Fruit fly (Drosophila melanogaster): ENCODE measurements around the gene CG6696.

CG6696 gene

DNA sequence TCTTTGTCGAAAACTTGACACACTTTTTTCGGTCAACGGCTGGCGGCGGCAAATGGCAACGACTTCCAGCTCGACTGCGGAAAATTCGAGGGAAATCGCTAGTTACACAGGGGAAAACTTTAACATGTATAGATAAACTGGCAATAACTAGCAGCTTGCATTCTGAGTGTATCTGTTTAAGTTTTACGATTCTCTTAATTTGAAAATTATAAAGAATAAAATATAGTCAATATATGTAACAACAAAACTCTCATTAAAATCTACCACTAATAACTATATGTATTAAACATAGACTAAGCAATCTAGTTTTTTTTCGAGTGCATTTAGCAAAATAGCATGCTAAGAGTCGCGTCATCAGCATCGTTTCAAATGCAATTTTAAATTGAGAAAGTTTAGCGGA is 1.4 kb upstream of the CG6696 start (continued):
- no peak for TF ChIP-seq chn (GFP tag; optimal IDR thresholded peaks at IDR 0.05)
- TF ChIP-seq dimm (GFP tag; IDR thresholded peaks at IDR 0.05) = no peak
- no peak for TF ChIP-seq otp (GFP tag; IDR thresholded peaks at IDR 0.05)
- no peak for TF ChIP-seq mld (GFP tag; IDR thresholded peaks at IDR 0.05; ENCODE audit: partially characterized antibody)

DNA sequence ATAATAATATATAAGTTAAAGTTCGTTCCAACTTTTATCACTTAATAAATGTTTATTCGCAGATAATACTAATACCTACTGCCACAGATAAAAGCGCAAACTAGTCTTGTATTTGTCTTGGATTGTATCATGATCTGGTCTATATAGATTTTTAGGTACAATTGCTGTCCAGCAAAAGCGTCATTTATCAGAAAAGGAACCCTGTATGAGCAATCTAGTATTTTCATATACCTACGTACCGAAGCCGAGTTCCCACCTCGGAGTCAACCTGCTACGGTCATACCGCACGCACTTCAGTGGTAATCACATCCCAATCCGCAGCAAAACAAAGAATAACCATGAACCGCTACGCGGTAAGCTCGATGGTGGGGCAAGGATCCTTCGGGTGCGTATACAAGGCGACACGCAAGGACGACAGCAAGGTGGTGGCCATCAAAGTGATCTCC is 4.4 kb downstream of the CG6696 start, which contains the start of gene fu:
TSS of gene fu (plus strand) at position 254 of the 446 bp plus-strand sequence.
- TF ChIP-seq CG30020 (tag; optimal IDR thresholded peaks at IDR 0.05) (peak; percentile 0), repo (GFP tag; optimal IDR thresholded peaks at IDR 0.05) (no peak), CG10979 (tag; optimal IDR thresholded peaks at IDR 0.05) (peak; percentile 1), Six4 (GFP tag; optimal IDR thresholded peaks at IDR 0.05) (no peak), CG18262 (tag; optimal IDR thresholded peaks at IDR 0.05) (peak; percentile 11), CG4328 (GFP tag; optimal IDR thresholded peaks at IDR 0.05) (peak; percentile 22), CG18476 (GFP tag; optimal IDR thresholded peaks at IDR 0.05) (no peak), CG13424 (tag; optimal IDR thresholded peaks at IDR 0.05) (peak; percentile 47), Deaf1 (tag; optimal IDR thresholded peaks at IDR 0.05) (peak; percentile 10), CG13775 (GFP tag; optimal IDR thresholded peaks at IDR 0.05) (peak; percentile 30), CG10654 (GFP tag; optimal IDR thresholded peaks at IDR 0.05) (no peak), CG7556 (GFP tag; optimal IDR thresholded peaks at IDR 0.05) (peak; percentile 27), caup (GFP tag; optimal IDR thresholded peaks at IDR 0.05; ENCODE audit: severe bottlenecking) (peak; percentile 37), CG13296 (GFP tag; optimal IDR thresholded peaks at IDR 0.05) (peak; percentile 10), CG14710 (tag; optimal IDR thresholded peaks at IDR 0.05) (peak; percentile 45), Fer1 (GFP tag; optimal IDR thresholded peaks at IDR 0.05) (peak; percentile 21), Nf-YC (tag; optimal IDR thresholded peaks at IDR 0.05) (peak; percentile 43), gfzf (GFP tag; optimal IDR thresholded peaks at IDR 0.05) (peak; percentile 60), bsh (GFP tag; optimal IDR thresholded peaks at IDR 0.05) (peak in 1 of 2 experiments; percentile 14), CG8944 (GFP tag; optimal IDR thresholded peaks at IDR 0.05) (no peak), CG9932 (GFP tag; IDR thresholded peaks at IDR 0.05) (peak; percentile 38; the same call in 1 of the 2 replicates), CG8924 (tag; optimal IDR thresholded peaks at IDR 0.05) (peak; percentile 53), nmo (GFP tag; optimal IDR thresholded peaks at IDR 0.05) (peak; percentile 13), ind (GFP tag; optimal IDR thresholded peaks at IDR 0.05) (peak; percentile 13), Sox100B (GFP tag; optimal IDR thresholded peaks at IDR 0.05) (no peak), nom (GFP tag; optimal IDR thresholded peaks at IDR 0.05) (peak; percentile 19), CG42726 (GFP tag; IDR thresholded peaks at IDR 0.05; ENCODE audit: partially characterized antibody) (no peak), slbo (GFP tag; IDR thresholded peaks at IDR 0.05) (no peak; the same call in 1 of the 2 replicates), maf-S (GFP tag; optimal IDR thresholded peaks at IDR 0.05) (no peak), CG12391 (tag; optimal IDR thresholded peaks at IDR 0.05) (peak; percentile 47), CoRest (tag; optimal IDR thresholded peaks at IDR 0.05) (peak; percentile 51), ci (GFP tag; IDR thresholded peaks at IDR 0.05) (peak; percentile 39; the same call in 1 of the 3 replicates), CG30403 (GFP tag; optimal IDR thresholded peaks at IDR 0.05) (peak; percentile 6), CG34422 (GFP tag; IDR thresholded peaks at IDR 0.05) (peak; percentile 24; the same call in 1 of the 3 replicates), HmgD (GFP tag; optimal IDR thresholded peaks at IDR 0.05) (no peak), onecut (GFP tag; IDR thresholded peaks at IDR 0.05) (no peak), mam (GFP tag; optimal IDR thresholded peaks at IDR 0.05) (peak; percentile 21), MBD-R2 (GFP tag; IDR thresholded peaks at IDR 0.05) (peak; percentile 74), sug (tag; optimal IDR thresholded peaks at IDR 0.05) (peak; percentile 29), CG2120 (GFP tag; optimal IDR thresholded peaks at IDR 0.05) (peak; percentile 6), CG3281 (GFP tag; optimal IDR thresholded peaks at IDR 0.05) (peak; percentile 34), YL-1 (GFP tag; optimal IDR thresholded peaks at IDR 0.05) (peak; percentile 2), CG10267 (tag; optimal IDR thresholded peaks at IDR 0.05) (peak; percentile 47), CG13287 (GFP tag; IDR thresholded peaks at IDR 0.05; ENCODE audit: partially characterized antibody) (peak; percentile 10; the same call in 1 of the 2 replicates)

Data from whole organism, embryonic.